Fruit fly (Drosophila melanogaster) whole organism: Measurements from ENCODE around the gene CG1632.

Experiments used
- CG8478 ChIP-seq: fragments of >200 bp; optimal IDR thresholded peaks from 2 replicates; lab custom pipeline; 2018; ENCODE audit warnings: inconsistent platforms
- EcR ChIP-seq, 2 experiments: fragments of >200 bp; optimal IDR thresholded peaks; 2 replicates each; lab custom pipeline; 2017; ENCODE audit warnings: missing biosample characterization in 2 of 2, missing genetic modification characterization in 2 of 2, missing genetic modification reagents in 2 of 2
- usp ChIP-seq: fragments of >200 bp; optimal IDR thresholded peaks from 2 replicates; lab custom pipeline; 2017; ENCODE audit warnings: missing biosample characterization, missing genetic modification characterization, mixed read lengths

DNA sequence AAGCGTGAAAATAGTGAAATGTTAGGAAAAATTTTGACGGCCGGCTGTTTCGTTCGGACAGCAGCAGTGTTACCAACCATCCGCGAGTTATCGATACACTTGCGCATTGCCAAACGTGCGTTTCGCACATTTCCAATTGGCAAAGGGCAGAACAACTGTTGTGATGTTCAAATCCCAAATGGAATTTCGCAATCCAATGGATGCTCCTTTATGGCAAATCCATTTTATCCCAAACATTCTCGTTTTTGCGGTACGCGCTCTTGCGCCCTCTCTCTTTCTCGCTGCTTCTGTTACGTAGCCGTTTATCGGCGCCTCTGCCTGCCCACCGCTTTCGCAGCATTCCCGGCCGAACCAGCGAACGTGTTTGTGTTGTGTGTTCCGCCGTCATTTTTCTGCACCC is 9.2 kb upstream of the CG1632 start:
- no peak for TF ChIP-seq EcR (GFP tag; optimal IDR thresholded peaks at IDR 0.05; lab: Kevin White, UChicago)
- TF ChIP-seq usp (GFP tag; lab: Kevin White, UChicago): no peak
- TF ChIP-seq CG8478 (lab: Kevin White, UChicago): no peak
